Worm (Caenorhabditis elegans) whole organism, early embryonic: Measurements from ENCODE around the gene dhs-21.
A peak's percentile ranks its signal among the peaks of the same experiment; 100 is the strongest.

Source experiments
- B0310.2 ChIP-seq: sonication (generic microtip); optimal IDR thresholded peaks from 2 replicates; lab custom pipeline; 2016; ENCODE audit warnings: mild to moderate bottlenecking, missing genetic modification characterization, missing compliant biosample characterization
- F13C5.2 ChIP-seq: sonication (generic microtip); optimal IDR thresholded peaks from 2 replicates; lab custom pipeline; 2017; ENCODE audit warnings: mild to moderate bottlenecking, missing genetic modification characterization, inconsistent platforms, missing compliant biosample characterization
- aly-1 ChIP-seq: sonication (generic microtip); optimal IDR thresholded peaks from 2 replicates; lab custom pipeline; 2016; ENCODE audit warnings: missing genetic modification characterization, missing compliant biosample characterization
- ama-1 ChIP-seq: fragments of 150-350 bp; optimal IDR thresholded peaks from 2 replicates; lab custom pipeline; 2014
- ceh-13 ChIP-seq: fragments of 200-800 bp; sonication (Bioruptor generic); optimal IDR thresholded peaks from 2 replicates; lab custom pipeline; 2018; ENCODE audit warnings: mild to moderate bottlenecking, missing genetic modification characterization, missing compliant biosample characterization
- ceh-36 ChIP-seq: sonication (generic microtip); optimal IDR thresholded peaks from 2 replicates; lab custom pipeline; 2016; ENCODE audit warnings: missing genetic modification characterization, inconsistent platforms, missing compliant biosample characterization
- ets-7 ChIP-seq: sonication (generic microtip); optimal IDR thresholded peaks from 2 replicates; lab custom pipeline; 2016; ENCODE audit warnings: missing genotype, missing genetic modification characterization, missing compliant biosample characterization
- flt-1 ChIP-seq: fragments of 200-800 bp; sonication (Bioruptor generic); IDR thresholded peaks from 2 replicates; pipeline ENCODE4 v1.3.6; 2022; ENCODE audit warnings: missing genetic modification characterization, missing compliant biosample characterization
- hmbx-1 ChIP-seq: sonication (generic microtip); optimal IDR thresholded peaks from 2 replicates; lab custom pipeline; 2016; ENCODE audit warnings: mild to moderate bottlenecking, missing genetic modification characterization, missing compliant biosample characterization
- hmg-4 ChIP-seq: fragments of 200-800 bp; sonication (Bioruptor generic); optimal IDR thresholded peaks from 2 replicates; lab custom pipeline; 2018; ENCODE audit warnings: mild to moderate bottlenecking, missing genetic modification characterization, missing compliant biosample characterization
- hnd-1 ChIP-seq: sonication (generic microtip); optimal IDR thresholded peaks from 2 replicates; lab custom pipeline; 2016; ENCODE audit warnings: missing genetic modification characterization, missing compliant biosample characterization
- pes-1 ChIP-seq: fragments of 200-800 bp; sonication (Bioruptor generic); IDR thresholded peaks from 2 replicates; pipeline ENCODE4 v1.3.6; 2022; ENCODE audit warnings: missing genetic modification reagents, missing genetic modification characterization, missing compliant biosample characterization
- scrt-1 ChIP-seq: fragments of 200-800 bp; sonication (Bioruptor generic); IDR thresholded peaks from 2 replicates; pipeline ENCODE4 v1.3.6; 2022; ENCODE audit warnings: missing genetic modification characterization, missing compliant biosample characterization
- sea-1 ChIP-seq: fragments of 200-800 bp; sonication (Bioruptor generic); conservative IDR thresholded peaks from 2 replicates; pipeline ENCODE4 v1.3.6; 2022; ENCODE audit warnings: missing genetic modification characterization, missing compliant biosample characterization
- tbx-11 ChIP-seq: fragments of 200-800 bp; sonication (Bioruptor generic); IDR thresholded peaks from 2 replicates; pipeline ENCODE4 v1.3.6; 2022; ENCODE audit warnings: missing genetic modification characterization, missing compliant biosample characterization
- tbx-37 ChIP-seq: fragments of 200-800 bp; sonication (Bioruptor generic); conservative IDR thresholded peaks from 2 replicates; pipeline ENCODE4 v1.3.6; 2022; ENCODE audit warnings: missing genetic modification reagents, missing genetic modification characterization, missing compliant biosample characterization
- tra-4 ChIP-seq: sonication (generic microtip); optimal IDR thresholded peaks from 2 replicates; lab custom pipeline; 2017; ENCODE audit warnings: missing genetic modification characterization, missing compliant biosample characterization

The dhs-21 gene

ce11 chrV:12733465-12734248 is at the start of gene dhs-21, which contains the start of gene xbx-9:
Gene dhs-21 (minus strand): TSS chrV:12733645.
Gene xbx-9 (plus strand): TSS chrV:12734198.
- TF ChIP-seq hnd-1 (no peak), tbx-37 (GFP tag; lab: Robert Waterston, UW) (no peak), aly-1 (tag; lab: Kevin White, UChicago) (no peak), ets-7 (tag; lab: Kevin White, UChicago) (no peak), tbx-11 (no peak), hmg-4 (GFP tag; lab: Kevin White, UChicago) (no peak), scrt-1 (no peak), flt-1 (GFP tag; lab: Robert Waterston, UW) (no peak), tra-4 (tag; lab: Kevin White, UChicago) (no peak), ceh-13 (GFP tag; lab: Kevin White, UChicago) (no peak)

DNA sequence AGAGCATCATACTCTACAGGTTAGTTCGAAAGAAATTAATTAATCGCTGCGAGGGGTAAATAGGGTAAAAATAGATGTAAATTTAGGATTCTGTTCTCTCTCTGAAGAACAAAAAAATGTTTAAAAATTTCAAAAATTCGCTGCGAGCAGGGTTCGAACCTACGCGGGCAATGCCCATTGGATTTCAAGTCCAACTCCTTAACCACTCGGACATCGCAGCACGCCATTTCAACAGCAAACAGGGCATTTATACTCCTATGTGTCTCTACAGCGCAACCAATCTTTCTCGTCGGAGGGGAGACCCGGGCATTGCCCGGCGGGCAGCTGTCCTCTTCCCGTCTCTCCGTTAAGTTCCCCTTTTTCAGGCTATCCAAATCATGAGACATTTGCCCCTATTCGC is 46.8 kb upstream of the dhs-21 start:
- TF ChIP-seq tra-4 (tag; lab: Kevin White, UChicago) (peak; percentile 74), hmg-4 (GFP tag; lab: Kevin White, UChicago) (peak; percentile 94), tbx-11 (peak; percentile 95), scrt-1 (peak; percentile 98), tbx-37 (GFP tag; lab: Robert Waterston, UW) (peak; percentile 94), ets-7 (tag; lab: Kevin White, UChicago) (peak; percentile 77), flt-1 (GFP tag; lab: Robert Waterston, UW) (peak; percentile 97), B0310.2 (tag; lab: Kevin White, UChicago) (peak; percentile 90), F13C5.2 (tag; lab: Kevin White, UChicago) (peak; percentile 88), ama-1 (lab: Kevin White, UChicago) (no peak), hnd-1 (peak; percentile 88), ceh-36 (tag; lab: Kevin White, UChicago) (peak; percentile 93), aly-1 (tag; lab: Kevin White, UChicago) (peak; percentile 90), pes-1 (peak; percentile 97), hmbx-1 (tag; lab: Kevin White, UChicago) (peak; percentile 80), sea-1 (peak; percentile 98), ceh-13 (GFP tag; lab: Kevin White, UChicago) (peak; percentile 85)

DNA sequence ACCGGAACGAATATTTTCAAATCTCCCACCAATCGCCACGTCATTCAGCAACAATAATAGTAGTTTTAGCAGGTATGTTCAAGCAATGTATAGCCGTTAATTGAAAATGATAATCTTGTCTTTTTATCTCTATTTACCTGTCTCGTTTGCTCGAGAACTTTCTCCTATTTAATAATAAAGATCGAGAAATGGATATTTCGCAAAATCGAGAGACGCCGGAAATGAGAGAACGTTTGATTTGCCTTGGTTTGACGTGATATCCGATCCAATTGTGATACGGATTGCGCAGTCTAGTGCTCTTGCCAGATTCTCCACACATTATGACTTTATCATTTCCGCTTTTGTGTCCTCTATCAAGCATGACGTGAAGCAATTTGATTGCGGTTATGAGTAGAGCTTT is 40.4 kb upstream of the dhs-21 start:
- TF ChIP-seq hnd-1 (no peak), tbx-11 (no peak), flt-1 (GFP tag; lab: Robert Waterston, UW) (no peak), pes-1 (no peak), aly-1 (tag; lab: Kevin White, UChicago) (no peak), tbx-37 (GFP tag; lab: Robert Waterston, UW) (no peak), ets-7 (tag; lab: Kevin White, UChicago) (no peak), scrt-1 (no peak)

ce11 chrV:12773222-12773621 is 39.8 kb upstream of the dhs-21 start, which contains the start of gene ZC455.1:
Gene ZC455.1 (plus strand): TSS chrV:12773522.
- TF ChIP-seq pes-1, result no peak
- no peak for TF ChIP-seq flt-1 (GFP tag; lab: Robert Waterston, UW)
- no peak for TF ChIP-seq hnd-1
- TF ChIP-seq B0310.2 (tag; lab: Kevin White, UChicago), result no peak

DNA sequence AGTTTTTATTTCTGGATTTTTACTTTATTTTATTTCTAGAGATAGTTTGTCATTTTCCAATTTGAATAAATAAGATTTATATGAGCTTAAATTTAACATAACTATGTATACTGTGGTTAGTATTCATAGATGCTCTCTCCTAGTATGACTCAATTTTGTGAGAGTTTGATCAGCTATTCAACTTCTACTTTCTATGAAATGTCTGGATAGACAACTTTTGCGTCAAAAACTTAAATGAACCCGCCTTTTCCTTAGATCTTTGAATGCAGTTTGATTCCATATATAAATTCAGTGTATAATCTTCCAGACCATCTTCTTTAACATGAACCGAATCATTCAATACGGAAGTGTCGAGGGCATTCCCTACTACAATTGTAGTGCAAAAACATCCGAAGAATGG is 35.5 kb upstream of the dhs-21 start, which contains the start of gene srt-43:
TSS of gene srt-43 (plus strand) at position 301 of the 400 bp plus-strand sequence.
- TF ChIP-seq pes-1, result no peak
- no peak for TF ChIP-seq sea-1
- TF ChIP-seq hmg-4 (GFP tag; lab: Kevin White, UChicago), result no peak
- no peak for TF ChIP-seq tbx-37 (GFP tag; lab: Robert Waterston, UW)
- TF ChIP-seq ets-7 (tag; lab: Kevin White, UChicago), result no peak
- TF ChIP-seq scrt-1, result no peak
- no peak for TF ChIP-seq F13C5.2 (tag; lab: Kevin White, UChicago)
- no peak for TF ChIP-seq ama-1 (lab: Kevin White, UChicago)
- TF ChIP-seq B0310.2 (tag; lab: Kevin White, UChicago), result no peak
- TF ChIP-seq flt-1 (GFP tag; lab: Robert Waterston, UW), result no peak
- TF ChIP-seq ceh-13 (GFP tag; lab: Kevin White, UChicago), result no peak
- no peak for TF ChIP-seq hnd-1
- TF ChIP-seq tra-4 (tag; lab: Kevin White, UChicago), result no peak
- TF ChIP-seq hmbx-1 (tag; lab: Kevin White, UChicago), result no peak

DNA sequence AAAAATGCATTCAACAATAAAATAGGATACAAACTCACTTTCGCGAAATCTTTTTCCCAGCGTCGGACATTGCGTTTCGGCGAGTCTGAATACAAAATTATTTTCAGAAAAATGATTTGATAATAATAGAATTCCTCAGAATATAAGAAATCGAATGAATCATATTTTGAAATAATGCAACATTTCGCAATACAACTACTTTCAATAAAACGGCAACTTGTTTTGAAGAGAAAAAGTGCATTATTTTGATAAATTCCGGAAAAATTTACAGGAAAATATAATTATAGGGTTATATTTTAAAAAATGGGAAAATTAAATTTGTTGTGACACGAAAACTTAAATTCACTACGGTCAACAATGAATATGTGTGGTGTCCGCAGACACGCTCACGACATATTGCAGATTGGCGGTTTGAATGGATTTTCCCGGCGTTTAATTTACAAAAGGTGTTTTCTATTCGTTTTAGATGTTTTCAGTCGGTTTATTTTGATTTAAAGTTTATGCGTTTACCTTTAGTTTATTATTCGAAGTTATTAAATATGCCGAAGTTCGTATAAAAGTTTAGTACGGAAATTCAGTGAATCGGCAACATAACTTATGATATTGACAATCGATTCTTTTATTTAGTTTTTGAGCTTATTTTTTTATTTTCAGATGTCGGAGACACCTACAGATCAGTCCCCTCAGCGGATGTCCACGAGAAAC is 30.0 kb upstream of the dhs-21 start, which contains the start of the genes abcf-1 and scc-3:
TSS of gene abcf-1 (minus strand) at position 85 of the 705 bp plus-strand sequence.
TSS of gene scc-3 (plus strand) at position 655 of the 705 bp plus-strand sequence.
- TF ChIP-seq F13C5.2 (tag; lab: Kevin White, UChicago) (peak; percentile 20), ceh-13 (GFP tag; lab: Kevin White, UChicago) (no peak)

- TF ChIP-seq hmbx-1 (tag; lab: Kevin White, UChicago) (no peak), pes-1 (no peak), tra-4 (tag; lab: Kevin White, UChicago) (no peak), ceh-13 (GFP tag; lab: Kevin White, UChicago) (no peak), aly-1 (tag; lab: Kevin White, UChicago) (no peak), tbx-37 (GFP tag; lab: Robert Waterston, UW) (no peak), flt-1 (GFP tag; lab: Robert Waterston, UW) (no peak), sea-1 (no peak), scrt-1 (no peak), hmg-4 (GFP tag; lab: Kevin White, UChicago) (no peak), ama-1 (lab: Kevin White, UChicago) (no peak), tbx-11 (no peak), hnd-1 (no peak)
Measured at ce11 chrV:12760913-12761312, 27.5 kb upstream of the dhs-21 start, which contains the start of gene F18E2.15. Gene F18E2.15 (minus strand): TSS chrV:12761013.
